Fruit fly (Drosophila melanogaster) whole organism, embryonic: Measurements from ENCODE around the gene CG14229.
A peak's percentile ranks its signal among the peaks of the same experiment; 100 is the strongest.

Source experiments
- CG10147 ChIP-seq: fragments of 200-800 bp; sonication (Bioruptor generic); optimal IDR thresholded peaks from 2 replicates; lab custom pipeline; 2019; ENCODE audit warnings: missing biosample characterization, mild to moderate bottlenecking, missing genetic modification characterization, moderate library complexity
- CG10462 ChIP-seq: fragments of 200-800 bp; sonication (Bioruptor generic); optimal IDR thresholded peaks from 2 replicates; lab custom pipeline; 2016; ENCODE audit warnings: missing biosample characterization, missing genetic modification characterization
- CG10979 ChIP-seq: fragments of 200-800 bp; sonication (Bioruptor generic); optimal IDR thresholded peaks from 2 replicates; lab custom pipeline; 2018; ENCODE audit warnings: missing biosample characterization, mild to moderate bottlenecking, missing genetic modification characterization, moderate library complexity
- CG11093 ChIP-seq: fragments of 200-800 bp; sonication (Bioruptor generic); IDR thresholded peaks from 3 replicates; pipeline ENCODE4 v1.3.6; 2022; ENCODE audit warnings: missing biosample characterization, missing genetic modification characterization
- CG12155 ChIP-seq: fragments of 200-800 bp; sonication (Bioruptor generic); optimal IDR thresholded peaks from 3 replicates; lab custom pipeline; 2016; ENCODE audit warnings: missing biosample characterization, missing genetic modification characterization
- CG12219 ChIP-seq: fragments of 200-800 bp; sonication (Bioruptor generic); optimal IDR thresholded peaks from 3 replicates; lab custom pipeline; 2018; ENCODE audit warnings: missing biosample characterization, mild to moderate bottlenecking, missing genetic modification characterization
- CG13424 ChIP-seq: fragments of 200-800 bp; sonication (Bioruptor generic); optimal IDR thresholded peaks from 2 replicates; lab custom pipeline; 2019; ENCODE audit warnings: missing biosample characterization, mild to moderate bottlenecking, missing genetic modification characterization, moderate library complexity
- CG15011 ChIP-seq: fragments of 200-800 bp; sonication (Bioruptor generic); optimal IDR thresholded peaks from 3 replicates; lab custom pipeline; 2018; ENCODE audit warnings: missing biosample characterization, mild to moderate bottlenecking, missing genetic modification characterization
- CG15696 ChIP-seq: fragments of 200-800 bp; sonication (Bioruptor generic); optimal IDR thresholded peaks from 2 replicates; lab custom pipeline; 2019; ENCODE audit warnings: missing biosample characterization, mild to moderate bottlenecking, missing genetic modification characterization, moderate library complexity
- CG1832 ChIP-seq: fragments of 200-800 bp; sonication (Bioruptor generic); optimal IDR thresholded peaks from 2 replicates; lab custom pipeline; 2017; ENCODE audit warnings: missing biosample characterization, mild to moderate bottlenecking, missing genetic modification characterization, inconsistent platforms
- CG30431 ChIP-seq: fragments of 200-800 bp; sonication (Bioruptor generic); optimal IDR thresholded peaks from 2 replicates; lab custom pipeline; 2017; ENCODE audit warnings: missing biosample characterization, missing genetic modification characterization
- CG3407 ChIP-seq: fragments of 200-800 bp; sonication (Bioruptor generic); optimal IDR thresholded peaks from 2 replicates; lab custom pipeline; 2018; ENCODE audit warnings: missing biosample characterization, mild to moderate bottlenecking, missing genetic modification characterization
- CG34224 ChIP-seq: fragments of 200-800 bp; sonication (Bioruptor generic); IDR thresholded peaks from 3 replicates; pipeline ENCODE4 v1.3.6; 2022; ENCODE audit warnings: missing biosample characterization, missing genetic modification characterization; ENCODE audit not compliant: partially characterized antibody
- CG43689 ChIP-seq: fragments of 200-800 bp; sonication (Bioruptor generic); IDR thresholded peaks from 2 replicates; pipeline ENCODE4 v1.3.6; 2022; ENCODE audit warnings: missing biosample characterization, missing genetic modification characterization
- CG4854 ChIP-seq: fragments of 200-800 bp; sonication (Bioruptor generic); optimal IDR thresholded peaks from 2 replicates; lab custom pipeline; 2016; ENCODE audit warnings: missing biosample characterization, missing genetic modification characterization, inconsistent platforms
- CG6254 ChIP-seq: fragments of 200-800 bp; sonication (Bioruptor generic); optimal IDR thresholded peaks from 3 replicates; lab custom pipeline; 2017; ENCODE audit warnings: mild to moderate bottlenecking, missing biosample characterization, missing genetic modification reagents, missing genetic modification characterization
- CG9817 ChIP-seq: fragments of 200-800 bp; sonication (Bioruptor generic); optimal IDR thresholded peaks from 2 replicates; lab custom pipeline; 2018; ENCODE audit warnings: missing biosample characterization, mild to moderate bottlenecking, missing genetic modification characterization, moderate library complexity
- Dbx ChIP-seq: fragments of 200-800 bp; sonication (Bioruptor generic); IDR thresholded peaks from 3 replicates; pipeline ENCODE4 v1.3.6; 2022; ENCODE audit warnings: missing biosample characterization, missing genetic modification characterization
- Gsc ChIP-seq: fragments of 200-800 bp; sonication (Bioruptor generic); IDR thresholded peaks from 2 replicates; pipeline ENCODE4 v1.3.6; 2022; ENCODE audit warnings: missing biosample characterization, missing genetic modification characterization
- Hand ChIP-seq: fragments of 200-800 bp; sonication (Bioruptor generic); optimal IDR thresholded peaks from 2 replicates; lab custom pipeline; 2017; ENCODE audit warnings: mild to moderate bottlenecking, missing biosample characterization, missing genetic modification reagents, missing genetic modification characterization
- Hmx ChIP-seq: fragments of 200-800 bp; sonication (Bioruptor generic); optimal IDR thresholded peaks from 2 replicates; lab custom pipeline; 2016; ENCODE audit warnings: missing biosample characterization, missing genetic modification characterization
- Hr39 ChIP-seq: fragments of >200 bp; optimal IDR thresholded peaks from 2 replicates; lab custom pipeline; 2017
- Hr78 ChIP-seq, 2 experiments: fragments of 200-800 bp in 1 of 2; fragments of >200 bp in 1 of 2; sonication (Bioruptor generic) in 1 of 2; optimal IDR thresholded peaks; 2 replicates each; lab custom pipeline; 2017 to 2019; ENCODE audit warnings: missing biosample characterization in 2 of 2, missing genetic modification characterization in 2 of 2, mild to moderate bottlenecking in 1 of 2, moderate library complexity in 1 of 2
- Med ChIP-seq: fragments of 200-800 bp; sonication (Bioruptor generic); peaks from one replicate; lab custom pipeline; 2016; ENCODE audit warnings: missing biosample characterization, missing genetic modification characterization, mild to moderate bottlenecking, inconsistent platforms, moderate library complexity
- Nf-YB ChIP-seq: fragments of 200-800 bp; sonication (Bioruptor generic); optimal IDR thresholded peaks from 3 replicates; lab custom pipeline; 2019; ENCODE audit warnings: missing biosample characterization, mild to moderate bottlenecking, missing genetic modification characterization, moderate library complexity
- Six4 ChIP-seq: fragments of 200-800 bp; sonication (Bioruptor generic); optimal IDR thresholded peaks from 2 replicates; lab custom pipeline; 2016; ENCODE audit warnings: missing biosample characterization, missing genetic modification characterization
- Usf ChIP-seq: fragments of 200-800 bp; sonication (Bioruptor generic); optimal IDR thresholded peaks from 2 replicates; lab custom pipeline; 2017; ENCODE audit warnings: missing genotype, missing biosample characterization, missing genetic modification characterization
- ara ChIP-seq: fragments of 200-800 bp; sonication (Bioruptor generic); IDR thresholded peaks from 2 replicates; pipeline ENCODE4 v1.3.6; 2022; ENCODE audit warnings: missing biosample characterization, missing genetic modification characterization
- ato ChIP-seq: fragments of 200-800 bp; sonication (Bioruptor generic); IDR thresholded peaks from 2 replicates; pipeline ENCODE4 v1.3.6; 2022; ENCODE audit warnings: missing biosample characterization, missing genetic modification characterization; ENCODE audit not compliant: partially characterized antibody
- bcd ChIP-seq: fragments of 200-800 bp; sonication (Bioruptor generic); optimal IDR thresholded peaks from 2 replicates; lab custom pipeline; 2017; ENCODE audit warnings: missing biosample characterization, mild to moderate bottlenecking, missing genetic modification characterization
- bowl ChIP-seq: fragments of 200-800 bp; sonication (Bioruptor generic); IDR thresholded peaks from 2 replicates; pipeline ENCODE4 v1.3.6; 2022; ENCODE audit warnings: missing biosample characterization, missing genetic modification characterization
- cas ChIP-seq: fragments of 200-800 bp; sonication (Bioruptor generic); IDR thresholded peaks from 2 replicates; pipeline ENCODE4 v1.3.6; 2022; ENCODE audit warnings: missing biosample characterization, missing genetic modification characterization
- chm ChIP-seq: fragments of 200-800 bp; sonication (Bioruptor generic); IDR thresholded peaks from 2 replicates; pipeline ENCODE4 v1.3.6; 2022; ENCODE audit warnings: missing biosample characterization, missing genetic modification characterization
- danr ChIP-seq: fragments of 200-800 bp; sonication (Bioruptor generic); IDR thresholded peaks from 2 replicates; pipeline ENCODE4 v1.3.6; 2022; ENCODE audit warnings: missing biosample characterization, missing genetic modification characterization
- eve ChIP-seq, 2 experiments: fragments of >200 bp; optimal IDR thresholded peaks; 2 replicates each; lab custom pipeline; 2017; ENCODE audit warnings: missing biosample characterization in 2 of 2, missing genetic modification characterization in 2 of 2
- ftz-f1 ChIP-seq: fragments of 200-800 bp; sonication (Bioruptor generic); optimal IDR thresholded peaks from 2 replicates; lab custom pipeline; 2016; ENCODE audit warnings: missing biosample characterization, missing genetic modification characterization
- gem ChIP-seq: fragments of 200-800 bp; sonication (Bioruptor generic); optimal IDR thresholded peaks from 2 replicates; lab custom pipeline; 2019; ENCODE audit warnings: missing biosample characterization, mild to moderate bottlenecking, missing genetic modification characterization, moderate library complexity
- lilli ChIP-seq: fragments of 200-800 bp; sonication (Bioruptor generic); optimal IDR thresholded peaks from 3 replicates; lab custom pipeline; 2016; ENCODE audit warnings: missing biosample characterization, missing genetic modification characterization
- mam ChIP-seq: fragments of 200-800 bp; sonication (Bioruptor generic); optimal IDR thresholded peaks from 3 replicates; lab custom pipeline; 2016; ENCODE audit warnings: missing biosample characterization, missing genetic modification characterization
- nerfin-2 ChIP-seq: fragments of 200-800 bp; sonication (Bioruptor generic); IDR thresholded peaks from 2 replicates; pipeline ENCODE4 v1.3.6; 2022; ENCODE audit warnings: missing biosample characterization, missing genetic modification characterization; ENCODE audit not compliant: partially characterized antibody
- nom ChIP-seq: fragments of 200-800 bp; sonication (Bioruptor generic); optimal IDR thresholded peaks from 2 replicates; lab custom pipeline; 2017; ENCODE audit warnings: missing biosample characterization, missing genetic modification characterization, mild to moderate bottlenecking, moderate library complexity, missing genetic modification reagents
- psq ChIP-seq: fragments of 200-800 bp; sonication (Bioruptor generic); optimal IDR thresholded peaks from 2 replicates; lab custom pipeline; 2017; ENCODE audit warnings: missing biosample characterization, missing genetic modification characterization
- pum ChIP-seq: fragments of 200-800 bp; sonication (Bioruptor generic); optimal IDR thresholded peaks from 2 replicates; lab custom pipeline; 2016; ENCODE audit warnings: missing biosample characterization, missing genetic modification characterization
- ro ChIP-seq: fragments of 200-800 bp; sonication (Bioruptor generic); IDR thresholded peaks from 2 replicates; pipeline ENCODE4 v1.3.6; 2022; ENCODE audit warnings: missing biosample characterization, missing genetic modification characterization
- schlank ChIP-seq: fragments of 200-800 bp; sonication (Bioruptor generic); optimal IDR thresholded peaks from 2 replicates; lab custom pipeline; 2018; ENCODE audit warnings: missing biosample characterization, mild to moderate bottlenecking, missing genetic modification characterization
- trh ChIP-seq: fragments of 200-800 bp; sonication (Bioruptor generic); optimal IDR thresholded peaks from 2 replicates; lab custom pipeline; 2016; ENCODE audit warnings: missing biosample characterization, missing genetic modification characterization
- unc-4 ChIP-seq: fragments of 200-800 bp; sonication (Bioruptor generic); IDR thresholded peaks from 2 replicates; pipeline ENCODE4 v1.3.6; 2022; ENCODE audit warnings: missing biosample characterization, missing genetic modification characterization; ENCODE audit not compliant: partially characterized antibody
- unpg ChIP-seq: fragments of 200-800 bp; sonication (Bioruptor generic); optimal IDR thresholded peaks from 3 replicates; lab custom pipeline; 2018; ENCODE audit warnings: missing biosample characterization, mild to moderate bottlenecking, missing genetic modification characterization, moderate library complexity

Gene CG14229

dm6 chrX:19663196-19663858 is 31.7 kb downstream of the CG14229 start (continued):
- peak; percentile 4 for TF ChIP-seq CG30431
- no peak for TF ChIP-seq CG43689
- no peak for TF ChIP-seq CG10462 (GFP tag; lab: Kevin White, UChicago)
- TF ChIP-seq CG12155 = peak; percentile 2
- no peak for TF ChIP-seq nerfin-2
- TF ChIP-seq CG15696 (tag; lab: Kevin White, UChicago) = peak; percentile 61
- peak; percentile 62 for TF ChIP-seq bcd (GFP tag; lab: Kevin White, UChicago)
- TF ChIP-seq lilli (GFP tag; lab: Kevin White, UChicago) = peak; percentile 51
- TF ChIP-seq CG9817 (tag; lab: Kevin White, UChicago) = peak; percentile 4
- no peak for TF ChIP-seq CG1832
- no peak for TF ChIP-seq CG12219
- TF ChIP-seq gem (tag; lab: Kevin White, UChicago) = peak; percentile 56

- TF ChIP-seq trh (GFP tag; lab: Kevin White, UChicago) (no peak), Usf (GFP tag; lab: Kevin White, UChicago) (no peak), Hr39 (lab: Kevin White, UChicago) (no peak), CG6254 (GFP tag; lab: Kevin White, UChicago) (no peak), schlank (tag; lab: Kevin White, UChicago) (no peak), CG10979 (tag; lab: Kevin White, UChicago) (no peak), nom (peak; percentile 29), psq (GFP tag; lab: Kevin White, UChicago) (no peak), unc-4 (GFP tag; lab: Robert Waterston, UW) (peak; percentile 40; the same call in 1 of the 2 replicates), CG10462 (GFP tag; lab: Kevin White, UChicago) (no peak), CG10147 (GFP tag; lab: Kevin White, UChicago) (no peak), ro (GFP tag; lab: Robert Waterston, UW) (no peak), Med (GFP tag; lab: Kevin White, UChicago) (peak; percentile 43), CG4854 (GFP tag; lab: Kevin White, UChicago) (no peak), mam (GFP tag; lab: Kevin White, UChicago) (no peak), Dbx (GFP tag; lab: Robert Waterston, UW) (0 out of 3 replicates have a peak, but pooled peaks have one; percentile 29), chm (GFP tag; lab: Robert Waterston, UW) (peak; percentile 82; the same call in 1 of the 2 replicates), bowl (GFP tag; lab: Robert Waterston, UW) (no peak), unpg (no peak), ato (GFP tag; lab: Robert Waterston, UW) (no peak), pum (GFP tag; lab: Kevin White, UChicago) (no peak), Nf-YB (GFP tag; lab: Kevin White, UChicago) (peak; percentile 75), Hr78 (GFP tag; optimal IDR thresholded peaks at IDR 0.05; lab: Kevin White, UChicago) (peak in 1 of 2 experiments; percentile 97), eve (GFP tag; optimal IDR thresholded peaks at IDR 0.05; lab: Kevin White, UChicago) (no peak), CG13424 (tag; lab: Kevin White, UChicago) (no peak), Six4 (GFP tag; lab: Kevin White, UChicago) (no peak), ftz-f1 (GFP tag; lab: Kevin White, UChicago) (no peak), CG34224 (0 out of 3 replicates have a peak, but pooled peaks have one; percentile 31), Gsc (GFP tag; lab: Robert Waterston, UW) (no peak), CG15011 (GFP tag; lab: Kevin White, UChicago) (no peak), danr (GFP tag; lab: Robert Waterston, UW) (no peak), CG3407 (no peak), CG11093 (GFP tag; lab: Robert Waterston, UW) (no peak), cas (0 out of 2 replicates have a peak, but pooled peaks have one; percentile 32), ara (GFP tag; lab: Robert Waterston, UW) (0 out of 2 replicates have a peak, but pooled peaks have one; percentile 21), Hmx (GFP tag; lab: Kevin White, UChicago) (no peak), Hand (GFP tag; lab: Kevin White, UChicago) (no peak)
Observed at dm6 chrX:19662583-19663195, 32.4 kb downstream of the CG14229 start.
